Fruit fly (Drosophila melanogaster) whole organism, embryonic: ENCODE data around the gene Kpc1.

Source experiments
- Atf6 ChIP-seq: fragments of 200-800 bp; sonication (Bioruptor generic); IDR thresholded peaks from 2 replicates; pipeline ENCODE4 v1.3.6; 2022; ENCODE audit warnings: missing biosample characterization, missing genetic modification characterization
- CG10147 ChIP-seq: fragments of 200-800 bp; sonication (Bioruptor generic); optimal IDR thresholded peaks from 2 replicates; lab custom pipeline; 2019; ENCODE audit warnings: missing biosample characterization, mild to moderate bottlenecking, missing genetic modification characterization, moderate library complexity
- CG10366 ChIP-seq: fragments of 200-800 bp; sonication (Bioruptor generic); IDR thresholded peaks from 2 replicates; pipeline ENCODE4 v1.3.6; 2022; ENCODE audit warnings: missing biosample characterization, missing genetic modification characterization
- CG11085 ChIP-seq: fragments of 200-800 bp; sonication (Bioruptor generic); IDR thresholded peaks from 2 replicates; pipeline ENCODE4 v1.3.6; 2022; ENCODE audit warnings: missing biosample characterization, missing genetic modification characterization
- CG11093 ChIP-seq: fragments of 200-800 bp; sonication (Bioruptor generic); IDR thresholded peaks from 3 replicates; pipeline ENCODE4 v1.3.6; 2022; ENCODE audit warnings: missing biosample characterization, missing genetic modification characterization
- CG17359 ChIP-seq: fragments of 200-800 bp; sonication (Bioruptor generic); optimal IDR thresholded peaks from 3 replicates; lab custom pipeline; 2018; ENCODE audit warnings: missing biosample characterization, mild to moderate bottlenecking, missing genetic modification characterization, moderate library complexity
- CG18476 ChIP-seq: fragments of 200-800 bp; sonication (Bioruptor generic); optimal IDR thresholded peaks from 2 replicates; lab custom pipeline; 2016; ENCODE audit warnings: missing biosample characterization, mild to moderate bottlenecking, missing genetic modification characterization
- CG30431 ChIP-seq: fragments of 200-800 bp; sonication (Bioruptor generic); optimal IDR thresholded peaks from 2 replicates; lab custom pipeline; 2017; ENCODE audit warnings: missing biosample characterization, missing genetic modification characterization
- CG31224 ChIP-seq: fragments of 200-800 bp; sonication (Bioruptor generic); IDR thresholded peaks from 2 replicates; pipeline ENCODE4 v1.3.6; 2022; ENCODE audit warnings: missing biosample characterization, missing genetic modification characterization
- CG3163 ChIP-seq: fragments of 200-800 bp; sonication (Bioruptor generic); optimal IDR thresholded peaks from 3 replicates; lab custom pipeline; 2016; ENCODE audit warnings: missing biosample characterization, missing genetic modification characterization
- CG32532 ChIP-seq: fragments of 200-800 bp; sonication (Bioruptor generic); IDR thresholded peaks from 2 replicates; pipeline ENCODE4 v1.3.6; 2022; ENCODE audit warnings: missing biosample characterization, missing genetic modification characterization
- CG3838 ChIP-seq: fragments of 200-800 bp; sonication (Bioruptor generic); optimal IDR thresholded peaks from 3 replicates; lab custom pipeline; 2016; ENCODE audit warnings: missing biosample characterization, missing genetic modification characterization
- CG4404 ChIP-seq: fragments of 200-800 bp; sonication (Bioruptor generic); IDR thresholded peaks from 2 replicates; pipeline ENCODE4 v1.3.6; 2022; ENCODE audit warnings: missing biosample characterization, missing genetic modification characterization
- CG6175 ChIP-seq: fragments of 200-800 bp; sonication (Bioruptor generic); IDR thresholded peaks from 3 replicates; pipeline ENCODE4 v1.3.6; 2022; ENCODE audit warnings: missing biosample characterization, missing genetic modification characterization
- CG6689 ChIP-seq: fragments of 200-800 bp; sonication (Bioruptor generic); IDR thresholded peaks from 2 replicates; pipeline ENCODE4 v1.3.6; 2022; ENCODE audit warnings: missing biosample characterization, missing genetic modification characterization
- CG7987 ChIP-seq: fragments of 200-800 bp; sonication (Bioruptor generic); optimal IDR thresholded peaks from 2 replicates; lab custom pipeline; 2018; ENCODE audit warnings: missing biosample characterization, mild to moderate bottlenecking, missing genetic modification characterization, moderate library complexity
- CG9437 ChIP-seq: fragments of 200-800 bp; sonication (Bioruptor generic); optimal IDR thresholded peaks from 2 replicates; lab custom pipeline; 2018; ENCODE audit warnings: missing biosample characterization, mild to moderate bottlenecking, missing genetic modification characterization
- CG9797 ChIP-seq: fragments of 200-800 bp; sonication (Bioruptor generic); optimal IDR thresholded peaks from 3 replicates; lab custom pipeline; 2018; ENCODE audit warnings: missing biosample characterization, mild to moderate bottlenecking, missing genetic modification characterization
- CG9817 ChIP-seq: fragments of 200-800 bp; sonication (Bioruptor generic); optimal IDR thresholded peaks from 2 replicates; lab custom pipeline; 2018; ENCODE audit warnings: missing biosample characterization, mild to moderate bottlenecking, missing genetic modification characterization, moderate library complexity
- CTCF ChIP-seq: fragments of 200-800 bp; sonication (Bioruptor generic); optimal IDR thresholded peaks from 2 replicates; lab custom pipeline; 2017; ENCODE audit warnings: missing biosample characterization, mild to moderate bottlenecking, missing genetic modification characterization, moderate library complexity
- Doc3 ChIP-seq: fragments of 200-800 bp; sonication (Bioruptor generic); IDR thresholded peaks from 3 replicates; pipeline ENCODE4 v1.3.6; 2022; ENCODE audit warnings: missing biosample characterization, missing genetic modification characterization; ENCODE audit not compliant: partially characterized antibody
- E2f2 ChIP-seq: fragments of 200-800 bp; sonication (Bioruptor generic); IDR thresholded peaks from 2 replicates; pipeline ENCODE4 v1.3.6; 2022; ENCODE audit warnings: missing biosample characterization, missing genetic modification characterization
- Elba2 ChIP-seq: fragments of 200-800 bp; sonication (Bioruptor generic); optimal IDR thresholded peaks from 3 replicates; lab custom pipeline; 2016; ENCODE audit warnings: missing biosample characterization, missing genetic modification characterization
- Hr39 ChIP-seq: fragments of >200 bp; optimal IDR thresholded peaks from 2 replicates; lab custom pipeline; 2017
- NK7.1 ChIP-seq: fragments of 200-800 bp; sonication (Bioruptor generic); optimal IDR thresholded peaks from 3 replicates; lab custom pipeline; 2016; ENCODE audit warnings: missing biosample characterization, missing genetic modification characterization
- Nf-YC ChIP-seq: fragments of 200-800 bp; optimal IDR thresholded peaks from 3 replicates; lab custom pipeline; 2019; ENCODE audit warnings: missing biosample characterization, mild to moderate bottlenecking, missing genetic modification characterization, moderate library complexity
- Rx ChIP-seq: fragments of 200-800 bp; sonication (Bioruptor generic); IDR thresholded peaks from 2 replicates; pipeline ENCODE4 v1.3.6; 2022; ENCODE audit warnings: missing biosample characterization, missing genetic modification characterization
- Sox100B ChIP-seq: fragments of 200-800 bp; sonication (Bioruptor generic); optimal IDR thresholded peaks from 3 replicates; lab custom pipeline; 2018; ENCODE audit warnings: missing biosample characterization, mild to moderate bottlenecking, missing genetic modification characterization
- YL-1 ChIP-seq: fragments of 200-800 bp; sonication (Bioruptor generic); optimal IDR thresholded peaks from 3 replicates; lab custom pipeline; 2017; ENCODE audit warnings: missing biosample characterization, mild to moderate bottlenecking, missing genetic modification characterization
- ac ChIP-seq: fragments of 200-800 bp; sonication (Bioruptor generic); optimal IDR thresholded peaks from 3 replicates; lab custom pipeline; 2017; ENCODE audit warnings: missing biosample characterization, mild to moderate bottlenecking, missing genetic modification characterization
- ato ChIP-seq: fragments of 200-800 bp; sonication (Bioruptor generic); IDR thresholded peaks from 2 replicates; pipeline ENCODE4 v1.3.6; 2022; ENCODE audit warnings: missing biosample characterization, missing genetic modification characterization; ENCODE audit not compliant: partially characterized antibody
- cas ChIP-seq: fragments of 200-800 bp; sonication (Bioruptor generic); IDR thresholded peaks from 2 replicates; pipeline ENCODE4 v1.3.6; 2022; ENCODE audit warnings: missing biosample characterization, missing genetic modification characterization
- caup ChIP-seq: fragments of 200-800 bp; sonication (Bioruptor generic); optimal IDR thresholded peaks from 3 replicates; lab custom pipeline; 2017; ENCODE audit warnings: missing biosample characterization, mild to moderate bottlenecking, missing genetic modification characterization, moderate library complexity; ENCODE audit not compliant: severe bottlenecking
- dati ChIP-seq: fragments of 200-800 bp; sonication (Bioruptor generic); IDR thresholded peaks from 2 replicates; pipeline ENCODE4 v1.3.6; 2022; ENCODE audit warnings: missing biosample characterization, missing genetic modification characterization
- dpn ChIP-seq, 2 experiments: fragments of 200-800 bp; sonication (Bioruptor generic); optimal IDR thresholded peaks; 3 replicates each; lab custom pipeline; 2016; ENCODE audit warnings: missing biosample characterization in 2 of 2, missing genetic modification characterization in 2 of 2
- dysf ChIP-seq: fragments of 200-800 bp; sonication (Bioruptor generic); IDR thresholded peaks from 3 replicates; pipeline ENCODE4 v1.3.6; 2022; ENCODE audit warnings: missing biosample characterization, missing genetic modification characterization
- esg ChIP-seq: fragments of 200-800 bp; sonication (Bioruptor generic); conservative IDR thresholded peaks from 2 replicates; pipeline ENCODE4 v1.3.6; 2022; ENCODE audit warnings: missing biosample characterization, missing genetic modification characterization
- fd102C ChIP-seq: fragments of 200-800 bp; sonication (Bioruptor generic); optimal IDR thresholded peaks from 2 replicates; lab custom pipeline; 2018; ENCODE audit warnings: missing biosample characterization, mild to moderate bottlenecking, missing genetic modification characterization, moderate library complexity
- fd64A ChIP-seq: fragments of 200-800 bp; sonication (Bioruptor generic); optimal IDR thresholded peaks from 3 replicates; lab custom pipeline; 2018; ENCODE audit warnings: missing biosample characterization, mild to moderate bottlenecking, missing genetic modification characterization
- ftz-f1 ChIP-seq: fragments of 200-800 bp; sonication (Bioruptor generic); optimal IDR thresholded peaks from 2 replicates; lab custom pipeline; 2016; ENCODE audit warnings: missing biosample characterization, missing genetic modification characterization
- ham ChIP-seq: fragments of 200-800 bp; sonication (Bioruptor generic); IDR thresholded peaks from 2 replicates; pipeline ENCODE4 v1.3.6; 2022; ENCODE audit warnings: missing biosample characterization, missing genetic modification characterization
- kay ChIP-seq: fragments of 200-800 bp; sonication (Bioruptor generic); optimal IDR thresholded peaks from 2 replicates; lab custom pipeline; 2016; ENCODE audit warnings: missing biosample characterization, missing genetic modification characterization
- mirr ChIP-seq: fragments of 200-800 bp; sonication (Bioruptor generic); optimal IDR thresholded peaks from 3 replicates; lab custom pipeline; 2018; ENCODE audit warnings: missing biosample characterization, mild to moderate bottlenecking, missing genetic modification characterization
- pan ChIP-seq, 4 experiments: fragments of >200 bp in 3 of 4; fragments of 200-800 bp in 1 of 4; sonication (Bioruptor generic) in 1 of 4; optimal IDR thresholded peaks in 3 of 4; IDR thresholded peaks in 1 of 4; 2 replicates each; pipeline versions ENCODE4 v1.3.6 to Lab custom; 2017 to 2022; ENCODE audit warnings: missing biosample characterization in 2 of 4, missing genetic modification characterization in 2 of 4, mixed read lengths in 1 of 4
- schlank ChIP-seq: fragments of 200-800 bp; sonication (Bioruptor generic); optimal IDR thresholded peaks from 2 replicates; lab custom pipeline; 2018; ENCODE audit warnings: missing biosample characterization, mild to moderate bottlenecking, missing genetic modification characterization
- tgo ChIP-seq: fragments of 200-800 bp; sonication (Bioruptor generic); IDR thresholded peaks from 3 replicates; pipeline ENCODE4 v1.3.6; 2022; ENCODE audit warnings: missing biosample characterization, missing genetic modification characterization
- tll ChIP-seq, 2 experiments: fragments of 200-800 bp in 1 of 2; fragments of >200 bp in 1 of 2; sonication (Bioruptor generic) in 1 of 2; optimal IDR thresholded peaks; 2 replicates each; lab custom pipeline; 2017 to 2019; ENCODE audit warnings: missing biosample characterization in 2 of 2, missing genetic modification characterization in 2 of 2, mild to moderate bottlenecking in 1 of 2, moderate library complexity in 1 of 2
- ttk ChIP-seq: fragments of 200-800 bp; sonication (Bioruptor generic); IDR thresholded peaks from 2 replicates; pipeline ENCODE4 v2.1.2; 2022; ENCODE audit warnings: missing biosample characterization, missing genetic modification characterization
- twi ChIP-seq: fragments of 200-800 bp; optimal IDR thresholded peaks from 2 replicates; lab custom pipeline; 2019; ENCODE audit warnings: missing biosample characterization, mild to moderate bottlenecking, missing genetic modification characterization, moderate library complexity
- wek ChIP-seq: fragments of 200-800 bp; sonication (Bioruptor generic); optimal IDR thresholded peaks from 3 replicates; lab custom pipeline; 2018; ENCODE audit warnings: missing biosample characterization, mild to moderate bottlenecking, missing genetic modification characterization, moderate library complexity

Kpc1 gene

DNA sequence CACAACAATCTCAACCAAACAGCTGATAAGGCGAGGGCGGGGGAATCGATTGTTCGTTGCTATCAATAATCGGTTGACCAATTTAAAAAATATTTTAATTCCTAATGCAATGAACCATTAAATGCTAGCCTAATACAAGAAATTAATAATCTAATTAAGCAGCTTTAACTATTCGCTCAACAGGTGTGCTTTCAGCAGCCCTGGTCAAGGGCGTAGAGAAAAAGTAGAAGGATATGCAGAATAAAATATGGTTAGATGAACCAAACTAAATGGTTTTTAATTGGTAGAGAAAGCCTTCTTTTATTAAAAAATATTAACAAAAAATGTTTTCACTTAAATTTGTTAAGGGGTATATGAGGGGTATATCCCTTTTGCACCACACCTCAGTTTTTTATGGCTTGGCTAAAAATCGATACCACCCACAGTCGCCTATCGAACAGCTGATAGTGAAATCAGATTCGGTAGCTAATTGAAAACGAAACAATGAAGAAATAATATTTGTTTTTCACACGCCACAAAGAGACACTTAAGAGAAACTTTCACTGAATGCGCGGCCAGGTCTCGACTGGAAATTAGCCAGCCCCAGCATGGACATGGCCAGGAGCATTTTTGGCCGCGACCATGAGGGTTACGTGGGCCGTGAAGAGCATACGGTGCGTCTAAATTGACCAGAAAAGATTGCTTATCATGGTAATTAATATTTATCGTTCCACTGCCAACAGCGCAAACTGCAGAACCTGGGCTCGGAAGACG is 23.0 kb upstream of the Kpc1 start, which contains the start of the genes SIDL and CG12241 (continued):
- TF ChIP-seq Nf-YC (tag; lab: Kevin White, UChicago) (peak; percentile 65), dati (GFP tag; lab: Robert Waterston, UW) (peak; percentile 72), CG6689 (GFP tag; lab: Robert Waterston, UW) (peak; percentile 96), YL-1 (GFP tag; lab: Kevin White, UChicago) (peak; percentile 43), mirr (GFP tag; lab: Kevin White, UChicago) (peak; percentile 9), Elba2 (GFP tag; lab: Kevin White, UChicago) (peak; percentile 0), CG4404 (GFP tag; lab: Robert Waterston, UW) (peak; percentile 86), caup (GFP tag; lab: Kevin White, UChicago) (peak; percentile 83), ato (no peak), schlank (tag; lab: Kevin White, UChicago) (peak; percentile 32), wek (GFP tag; lab: Kevin White, UChicago) (no peak), fd102C (GFP tag; lab: Kevin White, UChicago) (no peak), CG11085 (GFP tag; lab: Robert Waterston, UW) (peak; percentile 89), CG30431 (GFP tag; lab: Kevin White, UChicago) (no peak), tll (GFP tag; optimal IDR thresholded peaks at IDR 0.05; lab: Kevin White, UChicago) (no peak), CG10366 (GFP tag; lab: Robert Waterston, UW) (peak; percentile 24; the same call in 1 of the 2 replicates), CG9817 (tag; lab: Kevin White, UChicago) (peak; percentile 71), tgo (GFP tag; lab: Robert Waterston, UW) (peak; percentile 96), Hr39 (no peak), Doc3 (GFP tag; lab: Robert Waterston, UW) (no peak), CG31224 (GFP tag; lab: Robert Waterston, UW) (peak; percentile 87), esg (GFP tag; lab: Robert Waterston, UW) (peak; percentile 20; the same call in 1 of the 2 replicates), twi (tag; lab: Kevin White, UChicago) (peak; percentile 13), CG18476 (GFP tag; lab: Kevin White, UChicago) (peak; percentile 86), CG3163 (GFP tag; lab: Kevin White, UChicago) (no peak), dysf (GFP tag; lab: Robert Waterston, UW) (peak; percentile 96), CG6175 (GFP tag; lab: Robert Waterston, UW) (peak; percentile 85), CG17359 (tag; lab: Kevin White, UChicago) (peak; percentile 83), CG7987 (GFP tag; lab: Kevin White, UChicago) (no peak), CG10147 (GFP tag; lab: Kevin White, UChicago) (peak; percentile 73), CG11093 (GFP tag; lab: Robert Waterston, UW) (peak; percentile 91), fd64A (GFP tag; lab: Kevin White, UChicago) (no peak), pan (optimal IDR thresholded peaks at IDR 0.05; lab: Kevin White, UChicago) (no peak), pan (GFP tag; optimal IDR thresholded peaks at IDR 0.05 in 1 of 2, IDR thresholded peaks at IDR 0.05 in 1 of 2) (peak in 1 of 2 experiments; percentile 96), Rx (GFP tag; lab: Robert Waterston, UW) (peak; percentile 93), CG3838 (GFP tag; lab: Kevin White, UChicago) (peak; percentile 68), cas (GFP tag; lab: Robert Waterston, UW) (peak; percentile 82), Sox100B (no peak), ham (GFP tag; lab: Robert Waterston, UW) (no peak), CG32532 (GFP tag; lab: Robert Waterston, UW) (peak; percentile 97), ttk (peak; percentile 88), Atf6 (GFP tag; lab: Robert Waterston, UW) (peak; percentile 58), CG9437 (GFP tag; lab: Kevin White, UChicago) (peak; percentile 62), CG9797 (GFP tag; lab: Kevin White, UChicago) (peak; percentile 23), NK7.1 (GFP tag; lab: Kevin White, UChicago) (peak; percentile 73), kay (peak; percentile 69), ac (GFP tag; lab: Kevin White, UChicago) (no peak), CTCF (no peak), ftz-f1 (peak; percentile 60), E2f2 (GFP tag; lab: Robert Waterston, UW) (peak; percentile 58), dpn (GFP tag; optimal IDR thresholded peaks at IDR 0.05; lab: Kevin White, UChicago) (peak; percentile 73 to 87)
